Fruit fly (Drosophila melanogaster) whole organism, embryonic: Measurements from ENCODE around the gene Orp8.

Experiments
- Antp ChIP-seq: fragments of 200-800 bp; sonication (Bioruptor generic); optimal IDR thresholded peaks from 3 replicates; lab custom pipeline; 2016; ENCODE audit warnings: missing biosample characterization, missing genetic modification characterization
- Asciz ChIP-seq: fragments of 200-800 bp; sonication (Bioruptor generic); optimal IDR thresholded peaks from 2 replicates; lab custom pipeline; 2017; ENCODE audit warnings: missing biosample characterization, mild to moderate bottlenecking, missing genetic modification characterization, missing genetic modification reagents
- Bdp1 ChIP-seq: fragments of 200-800 bp; sonication (Bioruptor generic); optimal IDR thresholded peaks from 3 replicates; lab custom pipeline; 2016; ENCODE audit warnings: missing biosample characterization, missing genetic modification characterization
- CG10209 ChIP-seq: fragments of 200-800 bp; sonication (Bioruptor generic); optimal IDR thresholded peaks from 3 replicates; lab custom pipeline; 2017; ENCODE audit warnings: missing biosample characterization, mild to moderate bottlenecking, missing genetic modification characterization, missing genetic modification reagents
- CG10654 ChIP-seq: fragments of 200-800 bp; sonication (Bioruptor generic); optimal IDR thresholded peaks from 2 replicates; lab custom pipeline; 2016; ENCODE audit warnings: missing biosample characterization, missing genetic modification characterization
- CG11695 ChIP-seq: fragments of 200-800 bp; sonication (Bioruptor generic); IDR thresholded peaks from 3 replicates; pipeline ENCODE4 v1.3.6; 2022; ENCODE audit warnings: missing biosample characterization, missing genetic modification characterization
- CG12769 ChIP-seq: fragments of 200-800 bp; sonication (Bioruptor generic); optimal IDR thresholded peaks from 2 replicates; lab custom pipeline; 2019; ENCODE audit warnings: missing biosample characterization, mild to moderate bottlenecking, missing genetic modification characterization, moderate library complexity
- CG13296 ChIP-seq: fragments of 200-800 bp; sonication (Bioruptor generic); optimal IDR thresholded peaks from 3 replicates; lab custom pipeline; 2018; ENCODE audit warnings: missing biosample characterization, mild to moderate bottlenecking, missing genetic modification characterization
- CG13775 ChIP-seq: fragments of 200-800 bp; sonication (Bioruptor generic); optimal IDR thresholded peaks from 3 replicates; lab custom pipeline; 2017; ENCODE audit warnings: missing biosample characterization, mild to moderate bottlenecking, missing genetic modification characterization
- CG15269 ChIP-seq: fragments of 200-800 bp; sonication (Bioruptor generic); optimal IDR thresholded peaks from 2 replicates; lab custom pipeline; 2018; ENCODE audit warnings: missing biosample characterization, mild to moderate bottlenecking, missing genetic modification characterization, moderate library complexity
- CG15479 ChIP-seq: fragments of 200-800 bp; sonication (Bioruptor generic); optimal IDR thresholded peaks from 3 replicates; lab custom pipeline; 2019; ENCODE audit warnings: missing biosample characterization, mild to moderate bottlenecking, missing genetic modification characterization, moderate library complexity
- CG15696 ChIP-seq: fragments of 200-800 bp; sonication (Bioruptor generic); optimal IDR thresholded peaks from 2 replicates; lab custom pipeline; 2019; ENCODE audit warnings: missing biosample characterization, mild to moderate bottlenecking, missing genetic modification characterization, moderate library complexity
- CG17568 ChIP-seq: fragments of 200-800 bp; sonication (Bioruptor generic); optimal IDR thresholded peaks from 2 replicates; lab custom pipeline; 2018; ENCODE audit warnings: missing biosample characterization, mild to moderate bottlenecking, missing genetic modification characterization, moderate library complexity
- CG17829 ChIP-seq: fragments of 200-800 bp; optimal IDR thresholded peaks from 2 replicates; lab custom pipeline; 2019; ENCODE audit warnings: missing biosample characterization, mild to moderate bottlenecking, missing genetic modification characterization, moderate library complexity
- CG18764 ChIP-seq: fragments of 200-800 bp; sonication (Bioruptor generic); optimal IDR thresholded peaks from 3 replicates; lab custom pipeline; 2016; ENCODE audit warnings: missing biosample characterization, missing genetic modification characterization
- CG30020 ChIP-seq: fragments of 200-800 bp; optimal IDR thresholded peaks from 2 replicates; lab custom pipeline; 2019; ENCODE audit warnings: missing biosample characterization, mild to moderate bottlenecking, missing genetic modification characterization, moderate library complexity
- CG32767 ChIP-seq: fragments of 200-800 bp; sonication (Bioruptor generic); IDR thresholded peaks from 2 replicates; pipeline ENCODE4 v1.3.6; 2022; ENCODE audit warnings: missing biosample characterization, missing genetic modification characterization
- CG5180 ChIP-seq: fragments of 200-800 bp; sonication (Bioruptor generic); optimal IDR thresholded peaks from 3 replicates; lab custom pipeline; 2017; ENCODE audit warnings: missing biosample characterization, missing genetic modification characterization, mild to moderate bottlenecking, moderate library complexity, missing genetic modification reagents
- CG6765 ChIP-seq: fragments of 200-800 bp; sonication (Bioruptor generic); optimal IDR thresholded peaks from 3 replicates; lab custom pipeline; 2017; ENCODE audit warnings: missing biosample characterization, mild to moderate bottlenecking, missing genetic modification characterization
- CG7556 ChIP-seq: fragments of 200-800 bp; sonication (Bioruptor generic); optimal IDR thresholded peaks from 2 replicates; lab custom pipeline; 2017; ENCODE audit warnings: missing biosample characterization, mild to moderate bottlenecking, missing genetic modification characterization
- CG7839 ChIP-seq: fragments of 200-800 bp; sonication (Bioruptor generic); optimal IDR thresholded peaks from 3 replicates; lab custom pipeline; 2018; ENCODE audit warnings: missing biosample characterization, mild to moderate bottlenecking, missing genetic modification characterization, moderate library complexity
- CG9876 ChIP-seq: fragments of 200-800 bp; sonication (Bioruptor generic); optimal IDR thresholded peaks from 2 replicates; lab custom pipeline; 2016; ENCODE audit warnings: missing biosample characterization, missing genetic modification characterization
- Dbx ChIP-seq: fragments of 200-800 bp; sonication (Bioruptor generic); IDR thresholded peaks from 3 replicates; pipeline ENCODE4 v1.3.6; 2022; ENCODE audit warnings: missing biosample characterization, missing genetic modification characterization
- E2f2 ChIP-seq: fragments of 200-800 bp; sonication (Bioruptor generic); IDR thresholded peaks from 2 replicates; pipeline ENCODE4 v1.3.6; 2022; ENCODE audit warnings: missing biosample characterization, missing genetic modification characterization
- MESR4 ChIP-seq: fragments of 200-800 bp; sonication (Bioruptor generic); optimal IDR thresholded peaks from 2 replicates; lab custom pipeline; 2018; ENCODE audit warnings: missing biosample characterization, mild to moderate bottlenecking, missing genetic modification characterization, moderate library complexity
- MTF-1 ChIP-seq: fragments of 200-800 bp; sonication (Bioruptor generic); optimal IDR thresholded peaks from 2 replicates; lab custom pipeline; 2018; ENCODE audit warnings: missing biosample characterization, mild to moderate bottlenecking, missing genetic modification characterization, borderline replicate concordance
- NC2α ChIP-seq: fragments of 200-800 bp; sonication (Bioruptor generic); optimal IDR thresholded peaks from 2 replicates; lab custom pipeline; 2016; ENCODE audit warnings: missing biosample characterization, missing genetic modification characterization
- NfI ChIP-seq: fragments of 200-800 bp; sonication (Bioruptor generic); optimal IDR thresholded peaks from 3 replicates; lab custom pipeline; 2018; ENCODE audit warnings: missing biosample characterization, mild to moderate bottlenecking, missing genetic modification characterization, moderate library complexity
- PHDP ChIP-seq: fragments of 200-800 bp; sonication (Bioruptor generic); optimal IDR thresholded peaks from 3 replicates; lab custom pipeline; 2018; ENCODE audit warnings: missing biosample characterization, mild to moderate bottlenecking, missing genetic modification characterization, moderate library complexity
- Side ChIP-seq: fragments of 200-800 bp; sonication (Bioruptor generic); optimal IDR thresholded peaks from 2 replicates; lab custom pipeline; 2016; ENCODE audit warnings: missing biosample characterization, missing genetic modification characterization
- Sin3A ChIP-seq: fragments of >200 bp; optimal IDR thresholded peaks from 2 replicates; lab custom pipeline; 2018
- Sry-δ ChIP-seq: fragments of 200-800 bp; sonication (Bioruptor generic); optimal IDR thresholded peaks from 2 replicates; lab custom pipeline; 2016; ENCODE audit warnings: missing biosample characterization, missing genetic modification characterization
- Xbp1 ChIP-seq: fragments of 200-800 bp; sonication (Bioruptor generic); optimal IDR thresholded peaks from 3 replicates; lab custom pipeline; 2016; ENCODE audit warnings: missing biosample characterization, mild to moderate bottlenecking, missing genetic modification characterization
- abd-A ChIP-seq: fragments of 200-800 bp; sonication (Bioruptor generic); optimal IDR thresholded peaks from 3 replicates; lab custom pipeline; 2019; ENCODE audit warnings: missing biosample characterization, mild to moderate bottlenecking, missing genetic modification characterization, moderate library complexity
- aop ChIP-seq: fragments of 200-800 bp; sonication (Bioruptor generic); IDR thresholded peaks from 2 replicates; pipeline ENCODE4 v1.3.6; 2022; ENCODE audit warnings: missing biosample characterization, missing genetic modification characterization
- bab2 ChIP-seq: fragments of 200-800 bp; sonication (Bioruptor generic); optimal IDR thresholded peaks from 2 replicates; lab custom pipeline; 2016; ENCODE audit warnings: missing biosample characterization, missing genetic modification characterization
- caup ChIP-seq: fragments of 200-800 bp; sonication (Bioruptor generic); optimal IDR thresholded peaks from 3 replicates; lab custom pipeline; 2017; ENCODE audit warnings: missing biosample characterization, mild to moderate bottlenecking, missing genetic modification characterization, moderate library complexity; ENCODE audit not compliant: severe bottlenecking
- chinmo ChIP-seq: fragments of 200-800 bp; sonication (Bioruptor generic); IDR thresholded peaks from 4 replicates; pipeline ENCODE4 v1.3.6; 2022; ENCODE audit warnings: missing biosample characterization, missing genetic modification characterization; ENCODE audit not compliant: partially characterized antibody
- croc ChIP-seq: fragments of 200-800 bp; sonication (Bioruptor generic); conservative IDR thresholded peaks from 3 replicates; pipeline ENCODE4 v1.3.6; 2022; ENCODE audit warnings: missing biosample characterization, missing genetic modification characterization
- dysf ChIP-seq: fragments of 200-800 bp; sonication (Bioruptor generic); IDR thresholded peaks from 3 replicates; pipeline ENCODE4 v1.3.6; 2022; ENCODE audit warnings: missing biosample characterization, missing genetic modification characterization
- gcm2 ChIP-seq: fragments of 200-800 bp; sonication (Bioruptor generic); optimal IDR thresholded peaks from 2 replicates; lab custom pipeline; 2016; ENCODE audit warnings: missing biosample characterization, missing genetic modification characterization
- ham ChIP-seq: fragments of 200-800 bp; sonication (Bioruptor generic); IDR thresholded peaks from 2 replicates; pipeline ENCODE4 v1.3.6; 2022; ENCODE audit warnings: missing biosample characterization, missing genetic modification characterization
- hb ChIP-seq: fragments of 200-800 bp; sonication (Bioruptor generic); IDR thresholded peaks from 3 replicates; pipeline ENCODE4 v1.3.6; 2022; ENCODE audit warnings: missing biosample characterization, missing genetic modification characterization; ENCODE audit not compliant: partially characterized antibody
- ro ChIP-seq: fragments of 200-800 bp; sonication (Bioruptor generic); IDR thresholded peaks from 2 replicates; pipeline ENCODE4 v1.3.6; 2022; ENCODE audit warnings: missing biosample characterization, missing genetic modification characterization
- sc ChIP-seq, 3 experiments: fragments of >200 bp in 2 of 3; fragments of 200-800 bp in 1 of 3; sonication (Bioruptor generic) in 1 of 3; optimal IDR thresholded peaks; 2 replicates in 2 of 3; 3 replicates in 1 of 3; lab custom pipeline; 2017; ENCODE audit warnings: mild to moderate bottlenecking in 1 of 3, missing biosample characterization in 1 of 3, missing genetic modification characterization in 1 of 3, missing genetic modification reagents in 1 of 3
- scrt ChIP-seq: fragments of 200-800 bp; sonication (Bioruptor generic); optimal IDR thresholded peaks from 2 replicates; lab custom pipeline; 2018; ENCODE audit warnings: missing biosample characterization, mild to moderate bottlenecking, missing genetic modification characterization, moderate library complexity
- sd ChIP-seq: fragments of 200-800 bp; sonication (Bioruptor generic); optimal IDR thresholded peaks from 3 replicates; lab custom pipeline; 2018; ENCODE audit warnings: missing biosample characterization, mild to moderate bottlenecking, missing genetic modification characterization, moderate library complexity
- sob ChIP-seq: fragments of 200-800 bp; sonication (Bioruptor generic); IDR thresholded peaks from 2 replicates; pipeline ENCODE4 v1.3.6; 2022; ENCODE audit warnings: missing biosample characterization, missing genetic modification characterization
- zen2 ChIP-seq: fragments of 200-800 bp; sonication (Bioruptor generic); IDR thresholded peaks from 3 replicates; pipeline ENCODE4 v1.3.6; 2022; ENCODE audit warnings: missing biosample characterization, missing genetic modification characterization; ENCODE audit not compliant: partially characterized antibody
- zf30C ChIP-seq: fragments of 200-800 bp; sonication (Bioruptor generic); optimal IDR thresholded peaks from 3 replicates; lab custom pipeline; 2018; ENCODE audit warnings: missing biosample characterization, mild to moderate bottlenecking, missing genetic modification characterization

Gene Orp8

dm6 chr3R:20273568-20273967 lies 35.6 kb upstream of the Orp8 start (continued):
- TF ChIP-seq zen2 (GFP tag; lab: Robert Waterston, UW) (no peak), Antp (GFP tag; lab: Kevin White, UChicago) (no peak), Side (no peak), chinmo (peak; percentile 46; the same call in 1 of the 4 replicates), CG15696 (no peak), dysf (peak; percentile 11; the same call in 1 of the 3 replicates), caup (GFP tag; lab: Kevin White, UChicago) (peak; percentile 60), ro (GFP tag; lab: Robert Waterston, UW) (no peak), CG32767 (no peak), MTF-1 (GFP tag; lab: Kevin White, UChicago) (peak; percentile 31), CG15479 (GFP tag; lab: Kevin White, UChicago) (no peak), NfI (GFP tag; lab: Kevin White, UChicago) (peak; percentile 7), CG13775 (GFP tag; lab: Kevin White, UChicago) (no peak), croc (GFP tag; lab: Robert Waterston, UW) (no peak), CG7839 (no peak), Sin3A (lab: Kevin White, UChicago) (no peak), sc (optimal IDR thresholded peaks at IDR 0.05; lab: Kevin White, UChicago) (no peak), sc (GFP tag; optimal IDR thresholded peaks at IDR 0.05; lab: Kevin White, UChicago) (no peak), zf30C (no peak), CG17829 (tag; lab: Kevin White, UChicago) (no peak), MESR4 (no peak), sd (tag; lab: Kevin White, UChicago) (peak; percentile 71), CG5180 (GFP tag; lab: Kevin White, UChicago) (no peak), sob (GFP tag; lab: Robert Waterston, UW) (peak; percentile 30; the same call in 1 of the 2 replicates), gcm2 (GFP tag; lab: Kevin White, UChicago) (no peak), Bdp1 (GFP tag; lab: Kevin White, UChicago) (no peak), CG30020 (tag; lab: Kevin White, UChicago) (no peak), CG13296 (peak; percentile 16), Xbp1 (GFP tag; lab: Kevin White, UChicago) (no peak), bab2 (GFP tag; lab: Kevin White, UChicago) (peak; percentile 16), ham (no peak), Asciz (GFP tag; lab: Kevin White, UChicago) (no peak), CG10209 (peak; percentile 12), CG7556 (GFP tag; lab: Kevin White, UChicago) (no peak), CG11695 (0 out of 3 replicates have a peak, but pooled peaks have one; percentile 7), PHDP (tag; lab: Kevin White, UChicago) (peak; percentile 35), scrt (GFP tag; lab: Kevin White, UChicago) (no peak), abd-A (peak; percentile 23), CG17568 (GFP tag; lab: Kevin White, UChicago) (no peak), CG10654 (no peak), CG6765 (GFP tag; lab: Kevin White, UChicago) (no peak), hb (GFP tag; lab: Robert Waterston, UW) (no peak), NC2α (GFP tag; lab: Kevin White, UChicago) (no peak), CG9876 (GFP tag; lab: Kevin White, UChicago) (no peak), CG15269 (tag; lab: Kevin White, UChicago) (peak; percentile 2), E2f2 (GFP tag; lab: Robert Waterston, UW) (peak; percentile 31; the same call in 1 of the 2 replicates), Sry-δ (GFP tag; lab: Kevin White, UChicago) (no peak), aop (GFP tag; lab: Robert Waterston, UW) (no peak), Dbx (GFP tag; lab: Robert Waterston, UW) (0 out of 3 replicates have a peak, but pooled peaks have one; percentile 27), CG18764 (GFP tag; lab: Kevin White, UChicago) (no peak), CG12769 (tag; lab: Kevin White, UChicago) (peak; percentile 53)
